Worm (Caenorhabditis elegans): ENCODE results near the gene frm-5.2.
A peak's percentile ranks its signal among the peaks of the same experiment; 100 is the strongest.
"Not testable (repeated sequence)": the region's sequence is repeated elsewhere in the genome, so short reads cannot be mapped to it uniquely, and the experiment has no call there.

frm-5.2 gene

DNA sequence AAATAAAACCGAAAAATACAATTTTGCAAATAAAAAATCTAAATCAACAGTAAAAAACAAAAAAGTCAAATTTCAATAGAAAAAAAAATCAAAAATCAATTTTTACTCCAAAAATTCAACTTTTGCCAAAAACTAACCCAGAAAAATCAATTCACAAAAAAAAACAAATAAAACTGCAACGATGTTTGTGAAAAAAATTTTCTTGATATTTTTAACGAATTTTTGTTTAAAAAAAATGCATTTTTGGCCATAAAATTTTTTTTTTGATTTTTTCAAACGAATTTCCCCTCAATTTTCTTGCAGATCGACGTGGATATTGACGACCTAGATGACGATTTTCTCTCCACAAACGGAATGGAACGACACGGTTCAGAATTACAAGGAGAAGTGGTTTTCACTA is at the start of gene frm-5.2:
TSS of gene frm-5.2 (plus strand) at position 301 of the 400 bp plus-strand sequence.
- TF ChIP-seq tlp-1 (tag; optimal IDR thresholded peaks at IDR 0.05); unc-98 (GFP tag; IDR thresholded peaks at IDR 0.05); isw-1 (GFP tag; IDR thresholded peaks at IDR 0.05): not testable (repeated sequence)

ce11 chrIV:48780-49179 is 48.3 kb downstream of the frm-5.2 start, which contains the start of gene frm-5.1:
frm-5.1 (minus strand) TSS chrIV:48880.
- TF ChIP-seq efl-1 (optimal IDR thresholded peaks at IDR 0.05) (no peak), efl-1 (GFP tag; optimal IDR thresholded peaks at IDR 0.05 in 1 of 2) (no peak), irx-1 (tag; optimal IDR thresholded peaks at IDR 0.05) (no peak)

ce11 chrIV:51219-51618 is 50.8 kb downstream of the frm-5.2 start:
- TF ChIP-seq nhr-47 (tag; optimal IDR thresholded peaks at IDR 0.05) (peak; percentile 62), unc-30 (tag; optimal IDR thresholded peaks at IDR 0.05) (no peak), tlp-1 (tag; optimal IDR thresholded peaks at IDR 0.05) (no peak), ztf-11 (tag; optimal IDR thresholded peaks at IDR 0.05) (no peak), nhr-90 (tag; optimal IDR thresholded peaks at IDR 0.05; ENCODE audit: poor library complexity) (peak; percentile 74), hlh-17 (GFP tag; optimal IDR thresholded peaks at IDR 0.05; ENCODE audit: borderline replicate concordance) (no peak), lsy-2 (tag; optimal IDR thresholded peaks at IDR 0.05) (peak; percentile 33 to 74), dsc-1 (tag; optimal IDR thresholded peaks at IDR 0.05) (no peak), xbp-1 (tag; optimal IDR thresholded peaks at IDR 0.05) (peak; percentile 10), elt-2 (tag; optimal IDR thresholded peaks at IDR 0.05) (peak; percentile 26), aly-2 (tag; optimal IDR thresholded peaks at IDR 0.05) (no peak), nhr-19 (GFP tag; conservative IDR thresholded peaks at IDR 0.05) (peak; percentile 38), nhr-11 (tag; optimal IDR thresholded peaks at IDR 0.05) (no peak), mdl-1 (tag; optimal IDR thresholded peaks at IDR 0.05) (peak in 1 of 2 experiments; percentile 25), pag-3 (tag; optimal IDR thresholded peaks at IDR 0.05; ENCODE audit: borderline replicate concordance, insufficient read depth) (no peak), nhr-28 (tag; optimal IDR thresholded peaks at IDR 0.05) (no peak), nhr-77 (tag; optimal IDR thresholded peaks at IDR 0.05) (peak; percentile 57), grh-1 (GFP tag; IDR thresholded peaks at IDR 0.05) (no peak), F16B12.6 (tag; optimal IDR thresholded peaks at IDR 0.05) (no peak), mep-1 (tag; optimal IDR thresholded peaks at IDR 0.05) (peak; percentile 64), lin-13 (GFP tag; optimal IDR thresholded peaks at IDR 0.05) (peak; percentile 34), egl-27 (tag; optimal IDR thresholded peaks at IDR 0.05) (peak in 1 of 2 experiments; percentile 19), ceh-82 (tag; optimal IDR thresholded peaks at IDR 0.05) (peak in 1 of 3 experiments; percentile 71), pax-3 (tag; optimal IDR thresholded peaks at IDR 0.05) (no peak), Y116A8C.19 (tag; optimal IDR thresholded peaks at IDR 0.05; ENCODE audit: borderline replicate concordance) (no peak), skn-1 (tag; optimal IDR thresholded peaks at IDR 0.05) (peak; percentile 45), lin-35 (GFP tag; optimal IDR thresholded peaks at IDR 0.05) (peak; percentile 49 to 78), fkh-4 (tag; optimal IDR thresholded peaks at IDR 0.05; ENCODE audit: borderline replicate concordance) (no peak), fkh-8 (tag; optimal IDR thresholded peaks at IDR 0.05) (peak; percentile 39), jun-1 (tag; optimal IDR thresholded peaks at IDR 0.05) (peak; percentile 71), hpl-2 (GFP tag; optimal IDR thresholded peaks at IDR 0.05) (no peak), efl-1 (optimal IDR thresholded peaks at IDR 0.05) (peak; percentile 77 to 78), efl-1 (GFP tag; optimal IDR thresholded peaks at IDR 0.05 in 1 of 2) (peak; percentile 23 to 93), nhr-71 (tag; optimal IDR thresholded peaks at IDR 0.05) (peak; percentile 68), lir-3 (tag; optimal IDR thresholded peaks at IDR 0.05; ENCODE audit: poor library complexity) (no peak), nhr-84 (tag; optimal IDR thresholded peaks at IDR 0.05) (no peak), blmp-1 (tag; optimal IDR thresholded peaks at IDR 0.05) (peak; percentile 94), nhr-237 (tag; optimal IDR thresholded peaks at IDR 0.05) (peak; percentile 46), C16A3.4 (tag; optimal IDR thresholded peaks at IDR 0.05) (peak; percentile 62), dpl-1 (GFP tag; optimal IDR thresholded peaks at IDR 0.05) (peak; percentile 9 to 55 (median 23)), fos-1 (tag; optimal IDR thresholded peaks at IDR 0.05) (peak; percentile 47), snu-23 (GFP tag; optimal IDR thresholded peaks at IDR 0.05) (peak; percentile 79), swsn-7 (tag; optimal IDR thresholded peaks at IDR 0.05) (peak; percentile 55), lin-14 (GFP tag; optimal IDR thresholded peaks at IDR 0.05) (peak; percentile 78), mab-9 (GFP tag; IDR thresholded peaks at IDR 0.05) (no peak)

Measured in whole organism, L1 larva.